Worm (Caenorhabditis elegans) whole organism, L3 larva: ENCODE data around the gene ceeh-1.
A peak's percentile ranks its signal among the peaks of the same experiment; 100 is the strongest.

Experiments
- R02D3.7 ChIP-seq: fragments of 150-350 bp; optimal IDR thresholded peaks from 2 replicates; lab custom pipeline; 2014; ENCODE audit warnings: missing biosample characterization, missing genetic modification characterization
- ama-1 ChIP-seq: fragments of 150-350 bp; optimal IDR thresholded peaks from 2 replicates; lab custom pipeline; 2018
- ceh-16 ChIP-seq: sonication (generic microtip); optimal IDR thresholded peaks from 2 replicates; lab custom pipeline; 2017; ENCODE audit warnings: missing biosample characterization, missing genetic modification characterization
- nhr-11 ChIP-seq: fragments of 150-350 bp; optimal IDR thresholded peaks from 2 replicates; lab custom pipeline; 2014; ENCODE audit warnings: missing biosample characterization, missing genetic modification characterization
- nhr-12 ChIP-seq: fragments of 150-350 bp; optimal IDR thresholded peaks from 2 replicates; lab custom pipeline; 2014; ENCODE audit warnings: missing biosample characterization, missing genetic modification characterization
- snpc-4 ChIP-seq: fragments of 150-350 bp; optimal IDR thresholded peaks from 2 replicates; lab custom pipeline; 2014; ENCODE audit warnings: missing biosample characterization, missing genetic modification characterization
- unc-62 ChIP-seq: fragments of 150-350 bp; sonication (generic microtip); optimal IDR thresholded peaks from 4 replicates; lab custom pipeline; 2014; ENCODE audit warnings: missing biosample characterization, missing genetic modification reagents, missing genetic modification characterization

ce11 chrIII:793595-793994, 38.5 kb downstream of the ceeh-1 start, which contains the start of gene snt-2:
- TF ChIP-seq ama-1 (peak; percentile 29), R02D3.7 (tag; lab: Kevin White, UChicago) (peak; percentile 26), nhr-11 (tag; lab: Kevin White, UChicago) (no peak), ceh-16 (tag; lab: Kevin White, UChicago) (no peak), snpc-4 (peak; percentile 60), nhr-12 (tag; lab: Kevin White, UChicago) (no peak), unc-62 (GFP tag; lab: Kevin White, UChicago) (no peak)
